Fruit fly (Drosophila melanogaster): ENCODE measurements around the gene CG2991.
A peak's percentile ranks its signal among the peaks of the same experiment; 100 is the strongest.

The CG2991 gene

dm6 chr2L:2882968-2883702 lies 26.2 kb downstream of the CG2991 start (continued):
- peak; percentile 14 for TF ChIP-seq fd96Cb (tag; optimal IDR thresholded peaks at IDR 0.05)
- peak; percentile 46 for TF ChIP-seq odd (GFP tag; optimal IDR thresholded peaks at IDR 0.05)
- TF ChIP-seq cad (GFP tag; optimal IDR thresholded peaks at IDR 0.05): no peak
- peak; percentile 36; the same call in 1 of the 2 replicates for TF ChIP-seq CG31441 (GFP tag; IDR thresholded peaks at IDR 0.05)
- TF ChIP-seq lmd (GFP tag; IDR thresholded peaks at IDR 0.05): no peak
- TF ChIP-seq tap (tag; optimal IDR thresholded peaks at IDR 0.05): no peak
- peak; percentile 17 for TF ChIP-seq Sox100B (GFP tag; optimal IDR thresholded peaks at IDR 0.05)
- TF ChIP-seq CG2120 (GFP tag; optimal IDR thresholded peaks at IDR 0.05): peak; percentile 63
- peak; percentile 2 for TF ChIP-seq nerfin-1 (tag; optimal IDR thresholded peaks at IDR 0.05)
- no peak for TF ChIP-seq Spps (tag; optimal IDR thresholded peaks at IDR 0.05)
- TF ChIP-seq CG14710 (tag; optimal IDR thresholded peaks at IDR 0.05): peak; percentile 35
- no peak for TF ChIP-seq sna (GFP tag; IDR thresholded peaks at IDR 0.05; ENCODE audit: partially characterized antibody)
- TF ChIP-seq Fer3 (tag; optimal IDR thresholded peaks at IDR 0.05): peak; percentile 25
- no peak for TF ChIP-seq CG34224 (GFP tag; IDR thresholded peaks at IDR 0.05; ENCODE audit: partially characterized antibody)
- TF ChIP-seq Optix (GFP tag; IDR thresholded peaks at IDR 0.05): no peak
- TF ChIP-seq Fer2 (tag; optimal IDR thresholded peaks at IDR 0.05): peak; percentile 13
- TF ChIP-seq shn (GFP tag; optimal IDR thresholded peaks at IDR 0.05): no peak
- TF ChIP-seq CG10543 (GFP tag; optimal IDR thresholded peaks at IDR 0.05): peak; percentile 20
- TF ChIP-seq caup (GFP tag; optimal IDR thresholded peaks at IDR 0.05; ENCODE audit: severe bottlenecking): peak; percentile 26
- TF ChIP-seq CG6813 (GFP tag; optimal IDR thresholded peaks at IDR 0.05): peak; percentile 74
- TF ChIP-seq CG6765 (GFP tag; optimal IDR thresholded peaks at IDR 0.05): peak; percentile 58
- TF ChIP-seq Dip3 (GFP tag; optimal IDR thresholded peaks at IDR 0.05): no peak
- no peak for TF ChIP-seq Neu2 (GFP tag; optimal IDR thresholded peaks at IDR 0.05; ENCODE audit: borderline replicate concordance)
- TF ChIP-seq Kr (GFP tag; optimal IDR thresholded peaks at IDR 0.05): no peak
- peak; percentile 19 for TF ChIP-seq Mes4 (GFP tag; optimal IDR thresholded peaks at IDR 0.05)
- no peak; the same call in 2 of the 3 replicates for TF ChIP-seq so (GFP tag; IDR thresholded peaks at IDR 0.05)
- peak; percentile 50 for TF ChIP-seq HHEX (GFP tag; optimal IDR thresholded peaks at IDR 0.05)
- peak; percentile 32 for TF ChIP-seq her (GFP tag; optimal IDR thresholded peaks at IDR 0.05)
- peak; percentile 13 for TF ChIP-seq HmgZ (tag; optimal IDR thresholded peaks at IDR 0.05)
- TF ChIP-seq cwo (GFP tag; optimal IDR thresholded peaks at IDR 0.05): peak; percentile 26
- TF ChIP-seq CG10979 (tag; optimal IDR thresholded peaks at IDR 0.05): peak; percentile 13
- no peak for TF ChIP-seq chinmo (GFP tag; IDR thresholded peaks at IDR 0.05; ENCODE audit: partially characterized antibody)
- TF ChIP-seq Rfx (GFP tag; IDR thresholded peaks at IDR 0.05): peak; percentile 67
- peak; percentile 12; the same call in 1 of the 2 replicates for TF ChIP-seq CG11247 (GFP tag; IDR thresholded peaks at IDR 0.05)
- peak; percentile 36 for TF ChIP-seq CG17385 (GFP tag; optimal IDR thresholded peaks at IDR 0.05)
- TF ChIP-seq Nf-YC (tag; optimal IDR thresholded peaks at IDR 0.05): peak; percentile 55
- TF ChIP-seq mirr (GFP tag; optimal IDR thresholded peaks at IDR 0.05): peak; percentile 64
- no peak for TF ChIP-seq Poxn (GFP tag; IDR thresholded peaks at IDR 0.05)
- TF ChIP-seq CG10366 (GFP tag; IDR thresholded peaks at IDR 0.05): peak; percentile 35; the same call in 1 of the 2 replicates
- TF ChIP-seq CG17361 (GFP tag; IDR thresholded peaks at IDR 0.05): peak; percentile 49; the same call in 2 of the 3 replicates
- no peak for TF ChIP-seq fru (optimal IDR thresholded peaks at IDR 0.05)
- TF ChIP-seq fd102C (GFP tag; optimal IDR thresholded peaks at IDR 0.05): no peak
- TF ChIP-seq PHDP (tag; optimal IDR thresholded peaks at IDR 0.05): peak; percentile 61
- TF ChIP-seq Dip2 (GFP tag; IDR thresholded peaks at IDR 0.05): no peak
- TF ChIP-seq CG7839 (tag; optimal IDR thresholded peaks at IDR 0.05): peak; percentile 51
- TF ChIP-seq stc (GFP tag; IDR thresholded peaks at IDR 0.05): no peak
- peak; percentile 39; the same call in 1 of the 2 replicates for TF ChIP-seq CG7372 (GFP tag; IDR thresholded peaks at IDR 0.05)
- no peak for TF ChIP-seq sc (optimal IDR thresholded peaks at IDR 0.05)
- no peak for TF ChIP-seq sc (GFP tag; optimal IDR thresholded peaks at IDR 0.05)

Data from whole organism, embryonic.